Worm (Caenorhabditis elegans): ENCODE measurements around the gene ifc-1.

Gene ifc-1

DNA sequence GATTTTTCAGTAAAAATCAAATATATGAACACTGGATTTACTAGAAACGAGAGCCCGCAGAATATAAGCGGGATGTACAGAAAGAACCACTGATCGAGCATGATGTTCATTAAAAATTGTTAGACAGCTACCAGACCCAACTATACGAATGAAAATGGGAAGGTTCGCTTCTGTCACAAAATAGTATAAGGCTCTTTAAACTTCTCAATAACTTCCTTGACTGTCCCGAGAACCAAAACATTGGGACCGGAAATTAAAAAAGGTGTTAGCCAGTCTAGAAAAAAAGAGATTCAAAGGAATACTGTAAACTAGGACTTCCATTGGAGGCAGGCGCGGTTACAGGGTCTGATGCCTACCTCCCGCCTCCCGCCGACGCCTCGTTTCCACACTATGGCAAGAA, 23.4 kb upstream of the ifc-1 start, which contains the start of gene srj-55:
TSS of gene srj-55 (minus strand) at position 101 of the 400 bp plus-strand sequence.
- TF ChIP-seq nhr-67 (tag; optimal IDR thresholded peaks at IDR 0.05) (no peak), mdl-1 (tag; optimal IDR thresholded peaks at IDR 0.05) (no peak), unc-39 (tag; optimal IDR thresholded peaks at IDR 0.05) (no peak), nhr-76 (tag; optimal IDR thresholded peaks at IDR 0.05) (no peak), nhr-77 (tag; optimal IDR thresholded peaks at IDR 0.05) (no peak), elt-1 (tag; optimal IDR thresholded peaks at IDR 0.05) (no peak), ZK546.5 (tag; optimal IDR thresholded peaks at IDR 0.05) (no peak), unc-62 (GFP tag; optimal IDR thresholded peaks at IDR 0.05) (no peak), pha-4 (tag; optimal IDR thresholded peaks at IDR 0.05) (no peak), ama-1 (optimal IDR thresholded peaks at IDR 0.05) (no peak), ceh-82 (tag; optimal IDR thresholded peaks at IDR 0.05) (no peak), ceh-9 (tag; optimal IDR thresholded peaks at IDR 0.05) (no peak), pqm-1 (tag; optimal IDR thresholded peaks at IDR 0.05) (no peak), skn-1 (tag; optimal IDR thresholded peaks at IDR 0.05) (no peak)

DNA sequence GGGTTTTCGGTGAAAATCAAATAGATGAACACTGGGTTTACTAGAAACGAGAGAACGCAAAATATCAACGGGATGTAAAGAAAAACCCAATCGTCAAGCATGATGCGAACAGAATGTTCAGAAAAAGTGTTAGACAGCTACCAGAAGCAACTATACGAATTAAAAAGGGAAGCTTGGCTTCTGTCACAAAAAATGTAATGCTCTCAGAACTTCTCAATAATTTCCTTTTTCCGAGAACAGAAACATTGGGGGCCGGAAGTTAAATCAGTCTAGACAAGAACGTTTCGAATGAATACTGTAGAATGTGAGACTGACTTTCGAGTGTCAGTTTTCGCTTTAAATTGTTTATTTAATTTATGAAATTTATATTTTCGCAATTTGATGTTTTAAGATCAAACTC, 21.5 kb upstream of the ifc-1 start, which contains the start of gene srj-54:
TSS of gene srj-54 (minus strand) at position 101 of the 400 bp plus-strand sequence.
- TF ChIP-seq ztf-11 (tag; optimal IDR thresholded peaks at IDR 0.05) (no peak), nhr-23 (tag; optimal IDR thresholded peaks at IDR 0.05) (no peak), zag-1 (tag; optimal IDR thresholded peaks at IDR 0.05) (no peak), fkh-2 (tag; optimal IDR thresholded peaks at IDR 0.05) (no peak), daf-12 (tag; optimal IDR thresholded peaks at IDR 0.05) (no peak), ceh-9 (tag; optimal IDR thresholded peaks at IDR 0.05) (no peak), elt-2 (tag; optimal IDR thresholded peaks at IDR 0.05) (no peak), jun-1 (tag; optimal IDR thresholded peaks at IDR 0.05) (no peak), ama-1 (optimal IDR thresholded peaks at IDR 0.05) (no peak), nhr-43 (tag; optimal IDR thresholded peaks at IDR 0.05; ENCODE audit: poor library complexity, severe bottlenecking) (no peak), nhr-237 (tag; optimal IDR thresholded peaks at IDR 0.05) (no peak), mml-1 (tag; optimal IDR thresholded peaks at IDR 0.05) (no peak), unc-62 (GFP tag; optimal IDR thresholded peaks at IDR 0.05) (no peak), pqm-1 (tag; optimal IDR thresholded peaks at IDR 0.05) (no peak), lsy-12 (tag; optimal IDR thresholded peaks at IDR 0.05) (no peak)

DNA sequence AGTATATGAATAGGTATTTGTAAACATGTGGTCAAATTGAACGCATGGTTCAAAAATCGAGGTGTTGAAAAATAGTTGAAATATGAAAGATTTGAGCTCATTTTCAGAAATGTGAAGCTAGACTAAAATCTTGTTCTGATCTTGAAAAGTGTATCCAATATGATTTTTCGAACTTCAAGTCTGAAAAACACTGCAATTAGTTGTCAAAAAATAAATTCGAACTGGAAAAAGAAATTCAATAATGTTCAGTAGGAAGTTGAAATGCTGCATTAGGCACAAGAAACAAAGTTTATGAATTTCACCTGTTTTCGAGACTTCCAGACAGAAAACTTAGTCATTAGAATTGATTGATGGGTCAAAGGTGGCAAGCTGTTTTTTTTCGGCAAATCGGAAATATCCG, 19.7 kb upstream of the ifc-1 start, which contains the start of gene srh-270:
TSS of gene srh-270 (minus strand) at position 101 of the 400 bp plus-strand sequence.
- TF ChIP-seq ZK546.5 (tag; optimal IDR thresholded peaks at IDR 0.05) = no peak
- TF ChIP-seq unc-39 (tag; optimal IDR thresholded peaks at IDR 0.05) = no peak
- no peak for TF ChIP-seq nhr-25 (tag; optimal IDR thresholded peaks at IDR 0.05)
- no peak for TF ChIP-seq jun-1 (tag; optimal IDR thresholded peaks at IDR 0.05)
- no peak for TF ChIP-seq snpc-4 (tag; optimal IDR thresholded peaks at IDR 0.05)
- TF ChIP-seq ceh-28 (tag; optimal IDR thresholded peaks at IDR 0.05) = no peak
- no peak for TF ChIP-seq eor-1 (tag; optimal IDR thresholded peaks at IDR 0.05)
- TF ChIP-seq nfya-1 (tag; optimal IDR thresholded peaks at IDR 0.05; ENCODE audit: insufficient read depth) = no peak

DNA sequence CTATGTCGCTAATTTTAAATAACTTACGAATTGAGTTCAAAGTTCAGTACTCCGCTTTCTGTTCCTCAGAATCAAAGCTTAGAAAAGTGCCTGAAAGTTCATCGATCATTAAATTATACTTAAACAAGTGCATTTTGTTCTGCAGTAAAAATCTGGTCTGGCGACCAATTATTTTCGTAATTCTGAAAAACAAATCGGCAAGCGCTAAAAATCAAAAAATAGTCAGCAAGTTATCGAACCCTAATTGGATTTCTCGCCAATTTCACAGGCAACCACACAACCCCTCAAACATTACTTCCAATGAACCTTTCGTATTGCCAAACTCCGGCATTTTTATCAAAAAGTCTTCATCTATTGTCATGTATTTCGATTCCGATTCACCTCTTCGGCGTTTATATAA, 18.2 kb upstream of the ifc-1 start, which contains the start of gene srh-272:
TSS of gene srh-272 (plus strand) at position 301 of the 400 bp plus-strand sequence.
- no peak for TF ChIP-seq jun-1 (tag; optimal IDR thresholded peaks at IDR 0.05)
- no peak for TF ChIP-seq nhr-76 (tag; optimal IDR thresholded peaks at IDR 0.05)
- TF ChIP-seq ztf-4 (tag; optimal IDR thresholded peaks at IDR 0.05) = no peak
- no peak for TF ChIP-seq ceh-28 (tag; optimal IDR thresholded peaks at IDR 0.05)
- TF ChIP-seq egl-5 (tag; optimal IDR thresholded peaks at IDR 0.05) = no peak
- no peak for TF ChIP-seq elt-2 (tag; optimal IDR thresholded peaks at IDR 0.05)
- TF ChIP-seq nhr-67 (tag; optimal IDR thresholded peaks at IDR 0.05) = no peak
- TF ChIP-seq ceh-16 (tag; optimal IDR thresholded peaks at IDR 0.05) = no peak
- TF ChIP-seq unc-39 (tag; optimal IDR thresholded peaks at IDR 0.05) = no peak
- no peak for TF ChIP-seq pha-4 (tag; optimal IDR thresholded peaks at IDR 0.05)
- no peak for TF ChIP-seq egl-27 (tag; optimal IDR thresholded peaks at IDR 0.05)

- TF ChIP-seq hmg-11 (tag; optimal IDR thresholded peaks at IDR 0.05) (no peak), ama-1 (optimal IDR thresholded peaks at IDR 0.05) (no peak), nfya-1 (tag; optimal IDR thresholded peaks at IDR 0.05; ENCODE audit: insufficient read depth) (no peak), eor-1 (tag; optimal IDR thresholded peaks at IDR 0.05) (no peak), aly-2 (tag; optimal IDR thresholded peaks at IDR 0.05) (no peak), nhr-23 (tag; optimal IDR thresholded peaks at IDR 0.05) (no peak), skn-1 (tag; optimal IDR thresholded peaks at IDR 0.05) (no peak), nhr-237 (tag; optimal IDR thresholded peaks at IDR 0.05) (no peak), elt-1 (tag; optimal IDR thresholded peaks at IDR 0.05) (no peak), fos-1 (tag; optimal IDR thresholded peaks at IDR 0.05) (no peak), nhr-12 (tag; optimal IDR thresholded peaks at IDR 0.05) (no peak), lin-15B (tag; optimal IDR thresholded peaks at IDR 0.05) (no peak), lsy-12 (tag; optimal IDR thresholded peaks at IDR 0.05) (no peak), elt-3 (tag; optimal IDR thresholded peaks at IDR 0.05) (no peak), nhr-43 (tag; optimal IDR thresholded peaks at IDR 0.05; ENCODE audit: poor library complexity, severe bottlenecking) (no peak), sea-2 (GFP tag; optimal IDR thresholded peaks at IDR 0.05) (no peak), nhr-67 (tag; optimal IDR thresholded peaks at IDR 0.05) (no peak), ceh-9 (tag; optimal IDR thresholded peaks at IDR 0.05) (no peak)
Measured at ce11 chrV:2864899-2865298, 16.3 kb upstream of the ifc-1 start, which contains the start of gene srh-240. Gene srh-240 (plus strand): TSS chrV:2865199.
